Worm (Caenorhabditis elegans): ENCODE measurements around the gene tba-9.

ce11 chrX:3300582-3300981 is 48.0 kb downstream of the tba-9 start:
- TF ChIP-seq unc-39 (tag; optimal IDR thresholded peaks at IDR 0.05) (no peak), mdl-1 (tag; optimal IDR thresholded peaks at IDR 0.05) (no peak), nhr-28 (tag; optimal IDR thresholded peaks at IDR 0.05) (no peak)
